Worm (Caenorhabditis elegans) whole organism, L4 larva: ENCODE results near the gene C25F6.8.

Source experiments
- mdl-1 ChIP-seq, 2 experiments: fragments of 150-350 bp in 1 of 2; sonication (generic microtip) in 1 of 2; optimal IDR thresholded peaks; 2 replicates each; lab custom pipeline; 2014 to 2017; ENCODE audit warnings: missing biosample characterization in 2 of 2, missing genetic modification characterization in 2 of 2
- nhr-28 ChIP-seq: fragments of 150-350 bp; optimal IDR thresholded peaks from 2 replicates; lab custom pipeline; 2014; ENCODE audit warnings: missing biosample characterization, missing genetic modification characterization
- spr-3 ChIP-seq: fragments of 200-800 bp; sonication (Bioruptor generic); optimal IDR thresholded peaks from 2 replicates; lab custom pipeline; 2018; ENCODE audit warnings: mild to moderate bottlenecking, missing genetic modification characterization, missing compliant biosample characterization

DNA sequence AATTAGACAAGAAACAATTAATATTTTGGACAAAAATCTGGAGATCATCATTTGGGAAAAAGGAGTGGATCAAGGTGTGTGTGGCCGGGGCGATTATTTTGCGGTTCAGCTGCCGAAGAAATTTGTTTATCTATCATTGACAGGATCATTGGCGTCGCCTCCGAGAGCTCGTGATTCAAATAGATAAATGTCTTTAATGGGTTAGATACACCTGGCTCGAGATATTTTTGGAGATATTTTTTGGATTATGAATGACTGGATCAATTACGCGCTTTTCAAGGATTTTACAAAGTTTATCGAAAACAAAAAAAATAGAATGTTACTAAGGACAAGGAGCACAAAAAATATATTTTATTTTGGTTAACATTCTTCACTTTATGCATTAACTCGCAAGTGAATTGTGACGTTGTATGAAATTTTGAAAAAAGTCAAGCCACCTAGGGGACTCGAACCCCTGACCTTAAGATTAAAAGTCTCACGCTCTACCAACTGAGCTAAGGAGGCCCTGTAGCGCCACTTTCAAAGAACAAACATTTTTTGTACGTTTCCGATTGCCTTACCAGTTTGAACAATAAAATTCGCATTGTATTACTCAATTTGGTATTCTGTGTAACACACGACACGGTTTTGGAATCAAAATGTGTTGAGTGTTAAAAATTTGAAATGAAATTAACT lies 2.9 kb downstream of the C25F6.8 start, which contains the start of gene C25F6.6:
- TF ChIP-seq spr-3 (no peak), mdl-1 (tag; optimal IDR thresholded peaks at IDR 0.05; lab: Kevin White, UChicago) (no peak), nhr-28 (no peak)
